Fruit fly (Drosophila melanogaster): ENCODE data around the gene CG9692.

Gene CG9692

DNA sequence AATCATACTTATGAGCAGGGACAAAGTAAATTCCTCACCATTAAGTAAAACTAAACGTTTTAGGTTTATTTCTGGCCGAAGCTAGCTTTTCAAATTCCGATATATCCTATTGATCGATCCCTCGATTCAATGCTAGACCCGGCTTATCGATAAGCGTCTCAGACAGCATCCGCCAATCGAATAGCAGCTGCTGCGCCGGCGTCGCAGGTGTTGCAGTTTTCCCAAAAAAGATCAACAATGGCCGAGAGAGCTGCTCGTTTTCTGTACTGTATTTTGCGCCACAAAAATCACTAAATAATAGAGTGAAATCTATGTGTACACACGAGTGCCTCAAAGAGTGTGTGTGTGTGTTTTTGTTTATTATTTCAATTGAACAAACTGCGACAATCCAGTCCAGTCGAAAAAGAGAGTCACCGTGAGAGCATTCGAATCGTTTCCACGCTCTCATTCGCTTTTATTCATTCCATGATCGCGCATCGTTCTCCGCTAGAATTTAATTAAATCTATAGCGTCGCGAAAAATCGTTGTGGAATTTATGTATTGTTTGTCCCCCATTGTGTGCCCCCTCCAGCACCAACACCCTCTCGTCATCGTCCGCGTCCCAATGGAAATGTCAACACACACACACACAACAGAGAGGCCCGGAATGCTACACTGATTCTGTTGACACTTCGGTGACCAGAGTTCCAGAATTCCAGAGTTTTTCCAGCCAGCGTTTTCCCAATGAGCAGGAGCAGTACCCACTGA is 8.8 kb downstream of the CG9692 start (continued):
- TF ChIP-seq Optix (GFP tag; IDR thresholded peaks at IDR 0.05) = no peak
- no peak for TF ChIP-seq CG14050 (GFP tag; IDR thresholded peaks at IDR 0.05)
- TF ChIP-seq pan (optimal IDR thresholded peaks at IDR 0.05) = no peak
- no peak for TF ChIP-seq pan (GFP tag; optimal IDR thresholded peaks at IDR 0.05 in 1 of 2, IDR thresholded peaks at IDR 0.05 in 1 of 2)
- TF ChIP-seq otp (GFP tag; IDR thresholded peaks at IDR 0.05) = no peak
- TF ChIP-seq CG6765 (GFP tag; optimal IDR thresholded peaks at IDR 0.05) = no peak
- no peak for TF ChIP-seq CG15601 (tag; optimal IDR thresholded peaks at IDR 0.05)
- TF ChIP-seq Rx (GFP tag; IDR thresholded peaks at IDR 0.05) = no peak
- TF ChIP-seq CG6791 (GFP tag; IDR thresholded peaks at IDR 0.05; ENCODE audit: partially characterized antibody) = peak; percentile 61; the same call in 1 of the 3 replicates
- TF ChIP-seq croc (GFP tag; conservative IDR thresholded peaks at IDR 0.05) = no peak
- TF ChIP-seq CG14014 (GFP tag; IDR thresholded peaks at IDR 0.05) = no peak
- no peak for TF ChIP-seq gcm (GFP tag; optimal IDR thresholded peaks at IDR 0.05)
- peak; percentile 81 for TF ChIP-seq HLH4C (GFP tag; IDR thresholded peaks at IDR 0.05; ENCODE audit: partially characterized antibody)
- peak; percentile 63 for TF ChIP-seq CG34224 (GFP tag; IDR thresholded peaks at IDR 0.05; ENCODE audit: partially characterized antibody)
- no peak for TF ChIP-seq CG1647 (GFP tag; optimal IDR thresholded peaks at IDR 0.05)
- TF ChIP-seq CG17359 (tag; optimal IDR thresholded peaks at IDR 0.05) = no peak
- TF ChIP-seq ac (GFP tag; optimal IDR thresholded peaks at IDR 0.05) = peak; percentile 66
- TF ChIP-seq CG12391 (tag; optimal IDR thresholded peaks at IDR 0.05) = no peak
- TF ChIP-seq Myb (GFP tag; optimal IDR thresholded peaks at IDR 0.05) = peak; percentile 19
- no peak for TF ChIP-seq CG18764 (GFP tag; optimal IDR thresholded peaks at IDR 0.05)
- no peak for TF ChIP-seq cato (GFP tag; optimal IDR thresholded peaks at IDR 0.05; ENCODE audit: borderline replicate concordance)
- no peak for TF ChIP-seq toy (GFP tag; IDR thresholded peaks at IDR 0.05)
- TF ChIP-seq CG33213 (GFP tag; optimal IDR thresholded peaks at IDR 0.05) = no peak
- peak; percentile 5 for TF ChIP-seq BtbVII (GFP tag; optimal IDR thresholded peaks at IDR 0.05)
- TF ChIP-seq chinmo (GFP tag; IDR thresholded peaks at IDR 0.05; ENCODE audit: partially characterized antibody) = peak; percentile 87; the same call in 2 of the 4 replicates
- TF ChIP-seq Sox100B (GFP tag; optimal IDR thresholded peaks at IDR 0.05) = no peak
- no peak for TF ChIP-seq dimm (GFP tag; IDR thresholded peaks at IDR 0.05)
- TF ChIP-seq CG6813 (GFP tag; optimal IDR thresholded peaks at IDR 0.05) = no peak
- TF ChIP-seq Taf1 (GFP tag; IDR thresholded peaks at IDR 0.05) = no peak
- no peak for TF ChIP-seq nau (GFP tag; optimal IDR thresholded peaks at IDR 0.05)
- TF ChIP-seq CG10565 (GFP tag; optimal IDR thresholded peaks at IDR 0.05) = no peak
- no peak for TF ChIP-seq HmgD (GFP tag; optimal IDR thresholded peaks at IDR 0.05)
- no peak for TF ChIP-seq Mes4 (GFP tag; optimal IDR thresholded peaks at IDR 0.05)
- no peak for TF ChIP-seq CG10274 (GFP tag; optimal IDR thresholded peaks at IDR 0.05)
- no peak for TF ChIP-seq CG10979 (tag; optimal IDR thresholded peaks at IDR 0.05)
- no peak for TF ChIP-seq CG7556 (GFP tag; optimal IDR thresholded peaks at IDR 0.05)
- no peak for TF ChIP-seq CG13775 (GFP tag; optimal IDR thresholded peaks at IDR 0.05)
- no peak for TF ChIP-seq CG10959 (GFP tag; IDR thresholded peaks at IDR 0.05)
- no peak for TF ChIP-seq eyg (GFP tag; optimal IDR thresholded peaks at IDR 0.05)
- peak; percentile 19 for TF ChIP-seq Side (GFP tag; optimal IDR thresholded peaks at IDR 0.05)
- TF ChIP-seq Ssrp (tag; optimal IDR thresholded peaks at IDR 0.05) = no peak
- no peak for TF ChIP-seq az2 (GFP tag; optimal IDR thresholded peaks at IDR 0.05)
- TF ChIP-seq CG34376 (GFP tag; optimal IDR thresholded peaks at IDR 0.05) = no peak
- no peak for TF ChIP-seq chn (GFP tag; optimal IDR thresholded peaks at IDR 0.05)
- no peak for TF ChIP-seq tgo (GFP tag; IDR thresholded peaks at IDR 0.05)
- TF ChIP-seq CG32767 (GFP tag; IDR thresholded peaks at IDR 0.05) = no peak
- no peak for TF ChIP-seq CG13123 (GFP tag; optimal IDR thresholded peaks at IDR 0.05)
- no peak for TF ChIP-seq tio (GFP tag; optimal IDR thresholded peaks at IDR 0.05)
- no peak for TF ChIP-seq schlank (tag; optimal IDR thresholded peaks at IDR 0.05)
- TF ChIP-seq CG17385 (GFP tag; optimal IDR thresholded peaks at IDR 0.05) = no peak

Data from whole organism, embryonic.